Fruit fly (Drosophila melanogaster) whole organism, embryonic: ENCODE data around the gene hook.

ENCODE experiments used
- Ada2b ChIP-seq: fragments of 200-800 bp; sonication (Bioruptor generic); IDR thresholded peaks from 2 replicates; pipeline ENCODE4 v1.3.6; 2022; ENCODE audit warnings: missing biosample characterization, missing genetic modification characterization
- Antp ChIP-seq: fragments of 200-800 bp; sonication (Bioruptor generic); optimal IDR thresholded peaks from 3 replicates; lab custom pipeline; 2016; ENCODE audit warnings: missing biosample characterization, missing genetic modification characterization
- CG1024 ChIP-seq: fragments of 200-800 bp; sonication (Bioruptor generic); IDR thresholded peaks from 2 replicates; pipeline ENCODE4 v1.3.6; 2022; ENCODE audit warnings: missing biosample characterization, missing genetic modification characterization
- CG10366 ChIP-seq: fragments of 200-800 bp; sonication (Bioruptor generic); IDR thresholded peaks from 2 replicates; pipeline ENCODE4 v1.3.6; 2022; ENCODE audit warnings: missing biosample characterization, missing genetic modification characterization
- CG11093 ChIP-seq: fragments of 200-800 bp; sonication (Bioruptor generic); IDR thresholded peaks from 3 replicates; pipeline ENCODE4 v1.3.6; 2022; ENCODE audit warnings: missing biosample characterization, missing genetic modification characterization
- CG14667 ChIP-seq: fragments of 200-800 bp; sonication (Bioruptor generic); IDR thresholded peaks from 2 replicates; pipeline ENCODE4 v1.3.6; 2022; ENCODE audit warnings: missing biosample characterization, missing genetic modification characterization
- CG17361 ChIP-seq: fragments of 200-800 bp; sonication (Bioruptor generic); IDR thresholded peaks from 3 replicates; pipeline ENCODE4 v1.3.6; 2022; ENCODE audit warnings: missing biosample characterization, missing genetic modification characterization
- CG17385 ChIP-seq: fragments of 200-800 bp; sonication (Bioruptor generic); optimal IDR thresholded peaks from 3 replicates; lab custom pipeline; 2018; ENCODE audit warnings: missing biosample characterization, mild to moderate bottlenecking, missing genetic modification characterization
- CG2129 ChIP-seq: fragments of 200-800 bp; sonication (Bioruptor generic); IDR thresholded peaks from 2 replicates; pipeline ENCODE4 v1.3.6; 2022; ENCODE audit warnings: missing biosample characterization, missing genetic modification characterization; ENCODE audit not compliant: partially characterized antibody
- CG32772 ChIP-seq: fragments of 200-800 bp; sonication (Bioruptor generic); IDR thresholded peaks from 2 replicates; pipeline ENCODE4 v1.3.6; 2022; ENCODE audit warnings: missing biosample characterization, missing genetic modification characterization
- CG33557 ChIP-seq: fragments of 200-800 bp; sonication (Bioruptor generic); optimal IDR thresholded peaks from 2 replicates; lab custom pipeline; 2019; ENCODE audit warnings: missing biosample characterization, mild to moderate bottlenecking, missing genetic modification characterization, moderate library complexity
- CG7556 ChIP-seq: fragments of 200-800 bp; sonication (Bioruptor generic); optimal IDR thresholded peaks from 2 replicates; lab custom pipeline; 2017; ENCODE audit warnings: missing biosample characterization, mild to moderate bottlenecking, missing genetic modification characterization
- CG8290 ChIP-seq, 3 experiments: fragments of 200-800 bp; sonication (Bioruptor generic); optimal IDR thresholded peaks; 2 replicates each; lab custom pipeline; 2016 to 2019; ENCODE audit warnings: missing biosample characterization in 3 of 3, missing genetic modification characterization in 3 of 3, mild to moderate bottlenecking in 2 of 3, moderate library complexity in 1 of 3
- CG8388 ChIP-seq: fragments of 200-800 bp; sonication (Bioruptor generic); optimal IDR thresholded peaks from 2 replicates; lab custom pipeline; 2019; ENCODE audit warnings: missing biosample characterization, mild to moderate bottlenecking, missing genetic modification characterization, moderate library complexity
- CG8924 ChIP-seq: fragments of 200-800 bp; optimal IDR thresholded peaks from 3 replicates; lab custom pipeline; 2019; ENCODE audit warnings: missing biosample characterization, mild to moderate bottlenecking, missing genetic modification characterization, moderate library complexity
- D ChIP-seq, 2 experiments: fragments of 200-800 bp in 1 of 2; fragments of >200 bp in 1 of 2; sonication (Bioruptor generic) in 1 of 2; optimal IDR thresholded peaks; 2 replicates in 1 of 2; 3 replicates in 1 of 2; lab custom pipeline; 2017; ENCODE audit warnings: mild to moderate bottlenecking in 1 of 2, missing biosample characterization in 1 of 2, missing genetic modification characterization in 1 of 2, missing genetic modification reagents in 1 of 2
- Fer1 ChIP-seq: fragments of 200-800 bp; sonication (Bioruptor generic); optimal IDR thresholded peaks from 2 replicates; lab custom pipeline; 2017; ENCODE audit warnings: missing biosample characterization, mild to moderate bottlenecking, missing genetic modification characterization
- H15 ChIP-seq: fragments of 200-800 bp; sonication (Bioruptor generic); IDR thresholded peaks from 3 replicates; pipeline ENCODE4 v1.3.6; 2022; ENCODE audit warnings: missing biosample characterization, missing genetic modification characterization
- HHEX ChIP-seq: fragments of 200-800 bp; sonication (Bioruptor generic); optimal IDR thresholded peaks from 3 replicates; lab custom pipeline; 2017; ENCODE audit warnings: missing biosample characterization, mild to moderate bottlenecking, missing genetic modification characterization, missing genetic modification reagents
- HLH3B ChIP-seq: fragments of 200-800 bp; sonication (Bioruptor generic); IDR thresholded peaks from 2 replicates; pipeline ENCODE4 v1.3.6; 2022; ENCODE audit warnings: missing biosample characterization, missing genetic modification characterization
- Hr3 ChIP-seq: fragments of 200-800 bp; sonication (Bioruptor generic); optimal IDR thresholded peaks from 3 replicates; lab custom pipeline; 2016; ENCODE audit warnings: missing biosample characterization, missing genetic modification characterization
- Hr51 ChIP-seq, 2 experiments: fragments of 200-800 bp; sonication (Bioruptor generic); optimal IDR thresholded peaks; 2 replicates in 1 of 2; 3 replicates in 1 of 2; lab custom pipeline; 2016 to 2018; ENCODE audit warnings: missing biosample characterization in 2 of 2, missing genetic modification characterization in 2 of 2, mild to moderate bottlenecking in 1 of 2, moderate library complexity in 1 of 2
- Max ChIP-seq: fragments of 200-800 bp; sonication (Bioruptor generic); optimal IDR thresholded peaks from 2 replicates; lab custom pipeline; 2016; ENCODE audit warnings: missing biosample characterization, mild to moderate bottlenecking, missing genetic modification characterization
- Med ChIP-seq: fragments of 200-800 bp; sonication (Bioruptor generic); peaks from one replicate; lab custom pipeline; 2016; ENCODE audit warnings: missing biosample characterization, missing genetic modification characterization, mild to moderate bottlenecking, inconsistent platforms, moderate library complexity
- Oli ChIP-seq: fragments of 200-800 bp; sonication (Bioruptor generic); optimal IDR thresholded peaks from 2 replicates; lab custom pipeline; 2018; ENCODE audit warnings: missing biosample characterization, mild to moderate bottlenecking, missing genetic modification characterization, moderate library complexity
- Pdp1 ChIP-seq, 2 experiments: fragments of 200-800 bp; sonication (Bioruptor generic); optimal IDR thresholded peaks; 3 replicates each; lab custom pipeline; 2016; ENCODE audit warnings: missing biosample characterization in 2 of 2, missing genetic modification characterization in 2 of 2, mild to moderate bottlenecking in 1 of 2, moderate library complexity in 1 of 2
- Ptx1 ChIP-seq: fragments of 200-800 bp; sonication (Bioruptor generic); IDR thresholded peaks from 2 replicates; pipeline ENCODE4 v1.3.6; 2022; ENCODE audit warnings: missing biosample characterization, missing genetic modification characterization
- Rx ChIP-seq: fragments of 200-800 bp; sonication (Bioruptor generic); IDR thresholded peaks from 2 replicates; pipeline ENCODE4 v1.3.6; 2022; ENCODE audit warnings: missing biosample characterization, missing genetic modification characterization
- Side ChIP-seq: fragments of 200-800 bp; sonication (Bioruptor generic); optimal IDR thresholded peaks from 2 replicates; lab custom pipeline; 2016; ENCODE audit warnings: missing biosample characterization, missing genetic modification characterization
- Xbp1 ChIP-seq: fragments of 200-800 bp; sonication (Bioruptor generic); optimal IDR thresholded peaks from 3 replicates; lab custom pipeline; 2016; ENCODE audit warnings: missing biosample characterization, mild to moderate bottlenecking, missing genetic modification characterization
- bsh ChIP-seq, 2 experiments: fragments of 200-800 bp; sonication (Bioruptor generic); optimal IDR thresholded peaks; 2 replicates each; lab custom pipeline; 2017 to 2018; ENCODE audit warnings: mild to moderate bottlenecking in 2 of 2, missing biosample characterization in 2 of 2, missing genetic modification characterization in 2 of 2, moderate library complexity in 1 of 2
- chif ChIP-seq, 2 experiments: fragments of 200-800 bp; sonication (Bioruptor generic); optimal IDR thresholded peaks; 3 replicates each; lab custom pipeline; 2016; ENCODE audit warnings: missing biosample characterization in 2 of 2, missing genetic modification characterization in 2 of 2
- ems ChIP-seq: fragments of 200-800 bp; sonication (Bioruptor generic); optimal IDR thresholded peaks from 3 replicates; lab custom pipeline; 2016; ENCODE audit warnings: missing biosample characterization, missing genetic modification characterization
- eyg ChIP-seq: fragments of 200-800 bp; sonication (Bioruptor generic); optimal IDR thresholded peaks from 3 replicates; lab custom pipeline; 2016; ENCODE audit warnings: missing biosample characterization, missing genetic modification characterization
- fd96Cb ChIP-seq: fragments of 200-800 bp; sonication (Bioruptor generic); optimal IDR thresholded peaks from 2 replicates; lab custom pipeline; 2018; ENCODE audit warnings: missing biosample characterization, mild to moderate bottlenecking, missing genetic modification characterization, moderate library complexity
- ftz-f1 ChIP-seq: fragments of 200-800 bp; sonication (Bioruptor generic); optimal IDR thresholded peaks from 2 replicates; lab custom pipeline; 2016; ENCODE audit warnings: missing biosample characterization, missing genetic modification characterization
- ind ChIP-seq: fragments of 200-800 bp; sonication (Bioruptor generic); optimal IDR thresholded peaks from 3 replicates; lab custom pipeline; 2016; ENCODE audit warnings: missing biosample characterization, missing genetic modification characterization
- ken ChIP-seq: fragments of 200-800 bp; sonication (Bioruptor generic); IDR thresholded peaks from 3 replicates; pipeline ENCODE4 v1.3.6; 2022; ENCODE audit warnings: missing biosample characterization, missing genetic modification characterization
- lilli ChIP-seq: fragments of 200-800 bp; sonication (Bioruptor generic); optimal IDR thresholded peaks from 3 replicates; lab custom pipeline; 2016; ENCODE audit warnings: missing biosample characterization, missing genetic modification characterization
- otp ChIP-seq: fragments of 200-800 bp; sonication (Bioruptor generic); IDR thresholded peaks from 3 replicates; pipeline ENCODE4, ENCODE4 v1.3.6; 2022; ENCODE audit warnings: missing biosample characterization, missing genetic modification characterization
- peb ChIP-seq: fragments of 200-800 bp; sonication (Bioruptor generic); IDR thresholded peaks from 2 replicates; pipeline ENCODE4 v1.3.6; 2022; ENCODE audit warnings: missing biosample characterization, missing genetic modification characterization
- prd ChIP-seq, 3 experiments: fragments of >200 bp in 2 of 3; fragments of 200-800 bp in 1 of 3; sonication (Bioruptor generic) in 1 of 3; optimal IDR thresholded peaks in 2 of 3; IDR thresholded peaks in 1 of 3; 2 replicates in 2 of 3; 3 replicates in 1 of 3; pipeline versions ENCODE4 v1.3.6 to Lab custom; 2017 to 2022; ENCODE audit warnings: missing biosample characterization in 1 of 3, missing genetic modification characterization in 1 of 3
- sisA ChIP-seq: fragments of 200-800 bp; sonication (Bioruptor generic); IDR thresholded peaks from 2 replicates; pipeline ENCODE4 v1.3.6; 2022; ENCODE audit warnings: missing biosample characterization, missing genetic modification characterization
- sob ChIP-seq: fragments of 200-800 bp; sonication (Bioruptor generic); IDR thresholded peaks from 2 replicates; pipeline ENCODE4 v1.3.6; 2022; ENCODE audit warnings: missing biosample characterization, missing genetic modification characterization
- stwl ChIP-seq: fragments of 200-800 bp; sonication (Bioruptor generic); optimal IDR thresholded peaks from 3 replicates; lab custom pipeline; 2018; ENCODE audit warnings: missing biosample characterization, mild to moderate bottlenecking, missing genetic modification characterization, moderate library complexity
- trem ChIP-seq: fragments of 200-800 bp; optimal IDR thresholded peaks from 3 replicates; lab custom pipeline; 2019; ENCODE audit warnings: missing biosample characterization, mild to moderate bottlenecking, missing genetic modification characterization, moderate library complexity
- unpg ChIP-seq: fragments of 200-800 bp; sonication (Bioruptor generic); optimal IDR thresholded peaks from 3 replicates; lab custom pipeline; 2018; ENCODE audit warnings: missing biosample characterization, mild to moderate bottlenecking, missing genetic modification characterization, moderate library complexity
- vvl ChIP-seq: fragments of 200-800 bp; sonication (Bioruptor generic); IDR thresholded peaks from 2 replicates; pipeline ENCODE4 v1.3.6; 2022; ENCODE audit warnings: missing biosample characterization, missing genetic modification characterization

The hook gene

dm6 chr2L:19058916-19059315 is 25.6 kb upstream of the hook start, which contains the start of gene Phlpp (continued):
- TF ChIP-seq CG8290 (GFP tag; optimal IDR thresholded peaks at IDR 0.05; lab: Kevin White, UChicago) (peak; percentile 14), CG8290 (tag; optimal IDR thresholded peaks at IDR 0.05; lab: Kevin White, UChicago) (no peak), lilli (GFP tag; lab: Kevin White, UChicago) (peak; percentile 55), ind (GFP tag; lab: Kevin White, UChicago) (peak; percentile 57), fd96Cb (tag; lab: Kevin White, UChicago) (peak; percentile 69), Max (GFP tag; lab: Kevin White, UChicago) (no peak), CG33557 (GFP tag; lab: Kevin White, UChicago) (peak; percentile 15), HLH3B (GFP tag; lab: Robert Waterston, UW) (peak; percentile 68), ken (GFP tag; lab: Robert Waterston, UW) (peak; percentile 40; the same call in 1 of the 3 replicates), unpg (GFP tag; lab: Kevin White, UChicago) (peak; percentile 31), Fer1 (GFP tag; lab: Kevin White, UChicago) (peak; percentile 25), Med (GFP tag; lab: Kevin White, UChicago) (peak; percentile 60), CG32772 (peak; percentile 36; the same call in 1 of the 2 replicates), Rx (GFP tag; lab: Robert Waterston, UW) (peak; percentile 59), eyg (GFP tag; lab: Kevin White, UChicago) (no peak), sob (peak; percentile 53; the same call in 1 of the 2 replicates), otp (GFP tag; lab: Robert Waterston, UW) (0 out of 3 replicates have a peak, but pooled peaks have one; percentile 24), bsh (GFP tag; optimal IDR thresholded peaks at IDR 0.05; lab: Kevin White, UChicago) (peak in 1 of 2 experiments; percentile 47), CG2129 (no peak), Oli (tag; lab: Kevin White, UChicago) (peak; percentile 45), Pdp1 (GFP tag; optimal IDR thresholded peaks at IDR 0.05; lab: Kevin White, UChicago) (peak in 1 of 2 experiments; percentile 58), CG7556 (GFP tag; lab: Kevin White, UChicago) (peak; percentile 25), Xbp1 (GFP tag; lab: Kevin White, UChicago) (peak; percentile 59), Hr51 (GFP tag; optimal IDR thresholded peaks at IDR 0.05; lab: Kevin White, UChicago) (peak; percentile 13 to 69), ems (GFP tag; lab: Kevin White, UChicago) (peak; percentile 28), prd (optimal IDR thresholded peaks at IDR 0.05; lab: Kevin White, UChicago) (no peak), prd (GFP tag; IDR thresholded peaks at IDR 0.05; lab: Robert Waterston, UW) (peak; percentile 82), CG14667 (GFP tag; lab: Robert Waterston, UW) (peak; percentile 35; the same call in 1 of the 2 replicates), CG11093 (peak; percentile 38; the same call in 1 of the 3 replicates), CG10366 (peak; percentile 55), Antp (GFP tag; lab: Kevin White, UChicago) (peak; percentile 21), Side (GFP tag; lab: Kevin White, UChicago) (peak; percentile 23), Hr3 (GFP tag; lab: Kevin White, UChicago) (peak; percentile 4), CG1024 (GFP tag; lab: Robert Waterston, UW) (peak; percentile 69; the same call in 1 of the 2 replicates), CG17385 (GFP tag; lab: Kevin White, UChicago) (no peak), stwl (tag; lab: Kevin White, UChicago) (peak; percentile 2), vvl (peak; percentile 76; the same call in 1 of the 2 replicates), Ptx1 (peak; percentile 78), CG8924 (peak; percentile 40), sisA (GFP tag; lab: Robert Waterston, UW) (peak; percentile 60), ftz-f1 (GFP tag; lab: Kevin White, UChicago) (no peak), HHEX (GFP tag; lab: Kevin White, UChicago) (peak; percentile 8), CG17361 (peak; percentile 72), Ada2b (peak; percentile 70), trem (tag; lab: Kevin White, UChicago) (peak; percentile 60), peb (GFP tag; lab: Robert Waterston, UW) (peak; percentile 47; the same call in 1 of the 2 replicates), H15 (GFP tag; lab: Robert Waterston, UW) (peak; percentile 40; the same call in 1 of the 3 replicates), D (optimal IDR thresholded peaks at IDR 0.05; lab: Kevin White, UChicago) (no peak), D (GFP tag; optimal IDR thresholded peaks at IDR 0.05; lab: Kevin White, UChicago) (peak; percentile 41), chif (GFP tag; optimal IDR thresholded peaks at IDR 0.05; lab: Kevin White, UChicago) (peak in 1 of 2 experiments; percentile 14), CG8388 (peak; percentile 60)
